Worm (Caenorhabditis elegans): ENCODE data around the gene E02C12.9.
A peak's percentile ranks its signal among the peaks of the same experiment; 100 is the strongest.

Gene E02C12.9

ce11 chrV:9328670-9329069, 46.6 kb downstream of the E02C12.9 start, which contains the start of gene K07B1.4 (continued):
- TF ChIP-seq egl-13 (tag; optimal IDR thresholded peaks at IDR 0.05) (no peak), hlh-4 (tag; optimal IDR thresholded peaks at IDR 0.05) (no peak)

ce11 chrV:9327691-9328090, 47.6 kb downstream of the E02C12.9 start:
- TF ChIP-seq blmp-1 (tag; optimal IDR thresholded peaks at IDR 0.05) (peak; percentile 51), nhr-28 (tag; optimal IDR thresholded peaks at IDR 0.05) (no peak), elt-2 (tag; optimal IDR thresholded peaks at IDR 0.05) (peak; percentile 23), nhr-12 (tag; optimal IDR thresholded peaks at IDR 0.05) (no peak), rnt-1 (tag; optimal IDR thresholded peaks at IDR 0.05) (no peak), C16A3.4 (tag; optimal IDR thresholded peaks at IDR 0.05) (no peak), nhr-71 (tag; optimal IDR thresholded peaks at IDR 0.05) (peak; percentile 13), F16B12.6 (tag; optimal IDR thresholded peaks at IDR 0.05) (no peak), snu-23 (GFP tag; optimal IDR thresholded peaks at IDR 0.05) (peak; percentile 15), ztf-4 (tag; optimal IDR thresholded peaks at IDR 0.05) (no peak), nhr-11 (tag; optimal IDR thresholded peaks at IDR 0.05) (no peak), fkh-10 (GFP tag; optimal IDR thresholded peaks at IDR 0.05) (no peak), hlh-4 (tag; optimal IDR thresholded peaks at IDR 0.05) (no peak), grh-1 (GFP tag; IDR thresholded peaks at IDR 0.05) (no peak), ceh-82 (tag; optimal IDR thresholded peaks at IDR 0.05) (no peak), zip-4 (GFP tag; optimal IDR thresholded peaks at IDR 0.05) (no peak), nhr-47 (tag; optimal IDR thresholded peaks at IDR 0.05) (no peak), lir-3 (tag; optimal IDR thresholded peaks at IDR 0.05; ENCODE audit: poor library complexity) (no peak), unc-86 (tag; optimal IDR thresholded peaks at IDR 0.05) (no peak), ceh-88 (GFP tag; IDR thresholded peaks at IDR 0.05) (no peak), irx-1 (tag; optimal IDR thresholded peaks at IDR 0.05) (no peak), lin-14 (GFP tag; optimal IDR thresholded peaks at IDR 0.05) (peak; percentile 45), ama-1 (optimal IDR thresholded peaks at IDR 0.05) (no peak), C04F5.9 (tag; optimal IDR thresholded peaks at IDR 0.05) (no peak), swsn-7 (tag; optimal IDR thresholded peaks at IDR 0.05) (no peak), mab-9 (GFP tag; IDR thresholded peaks at IDR 0.05) (no peak), elt-3 (tag; optimal IDR thresholded peaks at IDR 0.05) (peak in 3 of 6 experiments; percentile 16 to 40 (median 23)), unc-62 (GFP tag; optimal IDR thresholded peaks at IDR 0.05) (no peak), aly-2 (tag; optimal IDR thresholded peaks at IDR 0.05) (no peak), vab-15 (tag; optimal IDR thresholded peaks at IDR 0.05) (no peak), zag-1 (tag; optimal IDR thresholded peaks at IDR 0.05) (no peak), tlp-1 (tag; optimal IDR thresholded peaks at IDR 0.05) (no peak), nhr-19 (GFP tag; conservative IDR thresholded peaks at IDR 0.05) (no peak), unc-30 (tag; optimal IDR thresholded peaks at IDR 0.05) (no peak), egl-27 (tag; optimal IDR thresholded peaks at IDR 0.05) (no peak), sptf-1 (tag; optimal IDR thresholded peaks at IDR 0.05) (no peak), ceh-63 (GFP tag; optimal IDR thresholded peaks at IDR 0.05) (no peak), hlh-17 (GFP tag; optimal IDR thresholded peaks at IDR 0.05; ENCODE audit: borderline replicate concordance) (no peak), ztf-11 (tag; optimal IDR thresholded peaks at IDR 0.05) (no peak), jun-1 (tag; optimal IDR thresholded peaks at IDR 0.05) (no peak), fos-1 (tag; optimal IDR thresholded peaks at IDR 0.05) (no peak), Y116A8C.19 (tag; optimal IDR thresholded peaks at IDR 0.05; ENCODE audit: borderline replicate concordance) (no peak), pax-3 (tag; optimal IDR thresholded peaks at IDR 0.05) (no peak), sox-4 (tag; optimal IDR thresholded peaks at IDR 0.05) (no peak), unc-98 (GFP tag; IDR thresholded peaks at IDR 0.05) (no peak), ets-5 (GFP tag; IDR thresholded peaks at IDR 0.05) (no peak), alr-1 (tag; optimal IDR thresholded peaks at IDR 0.05; ENCODE audit: borderline replicate concordance) (no peak), isw-1 (GFP tag; IDR thresholded peaks at IDR 0.05) (no peak), mdl-1 (tag; optimal IDR thresholded peaks at IDR 0.05) (no peak), lsy-2 (tag; optimal IDR thresholded peaks at IDR 0.05) (no peak), nhr-85 (tag) (peak; percentile 71), egl-13 (tag; optimal IDR thresholded peaks at IDR 0.05) (no peak)

All from whole organism, L1 larva.